Fruit fly (Drosophila melanogaster): Measurements from ENCODE around the gene Ripalpha.
A peak's percentile ranks its signal among the peaks of the same experiment; 100 is the strongest.

Ripalpha gene

dm6 chr2L:10200847-10201246, at the start of gene Ripalpha, which contains the start of gene RpL7:
TSS of gene Ripalpha (minus strand) at chr2L:10200974.
TSS of gene RpL7 (plus strand) at chr2L:10201004.
- TF ChIP-seq CG12605 (GFP tag; IDR thresholded peaks at IDR 0.05) (peak; percentile 88), EcR (GFP tag; optimal IDR thresholded peaks at IDR 0.05) (no peak), CG4496 (GFP tag; IDR thresholded peaks at IDR 0.05) (peak; percentile 97), CG32121 (GFP tag; IDR thresholded peaks at IDR 0.05) (peak; percentile 77), Pif1B (GFP tag; optimal IDR thresholded peaks at IDR 0.05) (peak; percentile 76), fd96Ca (GFP tag; IDR thresholded peaks at IDR 0.05) (no peak), CG10348 (GFP tag; IDR thresholded peaks at IDR 0.05) (no peak), Ets98B (GFP tag; IDR thresholded peaks at IDR 0.05) (peak; percentile 91), Snoo (tag; optimal IDR thresholded peaks at IDR 0.05) (peak; percentile 95), CG17806 (tag; optimal IDR thresholded peaks at IDR 0.05) (peak; percentile 57), CG15710 (tag; optimal IDR thresholded peaks at IDR 0.05) (peak; percentile 80), D1 (tag; optimal IDR thresholded peaks at IDR 0.05) (no peak), gl (tag; optimal IDR thresholded peaks at IDR 0.05) (peak; percentile 81), CG8301 (tag; optimal IDR thresholded peaks at IDR 0.05) (peak; percentile 61), Pif1A (GFP tag; optimal IDR thresholded peaks at IDR 0.05) (peak; percentile 89), CG14655 (GFP tag; optimal IDR thresholded peaks at IDR 0.05) (no peak), CG8159 (tag; optimal IDR thresholded peaks at IDR 0.05) (peak; percentile 68), rn (GFP tag; IDR thresholded peaks at IDR 0.05) (peak; percentile 85), CG34367 (tag; optimal IDR thresholded peaks at IDR 0.05) (peak; percentile 89), CG9948 (tag; optimal IDR thresholded peaks at IDR 0.05) (peak; percentile 43), CG13204 (GFP tag; optimal IDR thresholded peaks at IDR 0.05) (no peak)

DNA sequence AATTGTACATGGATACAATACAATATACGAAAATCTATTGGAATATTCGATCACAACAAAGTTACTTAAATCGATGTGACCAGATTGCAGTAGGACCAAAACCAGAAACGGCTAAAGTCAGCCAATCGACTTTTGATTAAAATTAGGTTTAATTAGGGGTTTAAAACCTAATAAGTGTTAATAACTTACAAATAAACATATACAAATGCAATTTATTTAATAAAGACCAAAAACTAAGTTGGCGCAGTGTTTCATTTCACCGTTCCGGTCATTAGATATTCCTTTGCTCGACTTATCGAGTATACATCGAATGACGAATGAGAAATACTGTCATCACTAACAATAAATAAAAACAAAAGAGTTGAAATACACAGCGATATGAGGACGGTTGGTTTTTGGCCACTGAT, 49.7 kb upstream of the Ripalpha start, which contains the start of the genes bsk and CG31717:
Gene bsk (minus strand): TSS at position 61 of the 407 bp plus-strand sequence.
Gene CG31717 (plus strand): TSS at position 297 of the 407 bp plus-strand sequence.
- no peak for TF ChIP-seq D1 (tag; optimal IDR thresholded peaks at IDR 0.05)
- TF ChIP-seq EcR (GFP tag; optimal IDR thresholded peaks at IDR 0.05), result peak; percentile 43
- no peak for TF ChIP-seq CG32121 (GFP tag; IDR thresholded peaks at IDR 0.05)

DNA sequence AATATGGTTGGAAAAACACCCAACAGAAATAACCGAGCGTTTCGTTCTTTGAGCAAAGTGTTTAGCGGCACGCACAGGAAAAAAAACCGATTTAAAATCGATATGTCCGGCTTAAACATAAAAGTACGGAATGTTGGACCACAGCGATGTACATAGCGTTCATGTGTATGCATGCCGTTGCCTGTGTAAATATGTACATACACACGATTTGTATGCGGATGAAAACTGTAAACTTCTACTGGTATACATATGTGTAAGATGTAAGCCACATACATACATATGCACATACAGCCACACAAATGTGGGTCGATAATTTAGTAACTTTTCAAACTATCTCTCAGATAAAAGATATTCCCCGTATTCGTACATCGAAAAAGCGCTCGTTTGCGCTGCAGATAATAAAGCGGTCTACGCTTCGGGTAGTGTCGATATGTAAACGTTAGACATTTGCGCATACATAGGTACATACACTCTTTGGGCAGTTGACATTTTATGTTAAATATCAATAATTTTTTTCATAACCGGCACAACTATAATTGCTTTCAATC, 49.0 kb upstream of the Ripalpha start:
- TF ChIP-seq CG10348 (GFP tag; IDR thresholded peaks at IDR 0.05), result no peak
- TF ChIP-seq CG17806 (tag; optimal IDR thresholded peaks at IDR 0.05), result no peak
- no peak for TF ChIP-seq Pif1B (GFP tag; optimal IDR thresholded peaks at IDR 0.05)
- no peak for TF ChIP-seq rn (GFP tag; IDR thresholded peaks at IDR 0.05)
- no peak for TF ChIP-seq CG32121 (GFP tag; IDR thresholded peaks at IDR 0.05)
- TF ChIP-seq CG12605 (GFP tag; IDR thresholded peaks at IDR 0.05), result no peak
- TF ChIP-seq gl (tag; optimal IDR thresholded peaks at IDR 0.05), result no peak

- no peak for TF ChIP-seq CG17806 (tag; optimal IDR thresholded peaks at IDR 0.05)
These were observed 46.0 kb upstream of the Ripalpha start, which contains the start of gene chico for dm6 chr2L:10246785-10247190. TSS of gene chico (minus strand) at chr2L:10247078.

- no peak for TF ChIP-seq CG8301 (tag; optimal IDR thresholded peaks at IDR 0.05)
- TF ChIP-seq CG9948 (tag; optimal IDR thresholded peaks at IDR 0.05), result peak; percentile 16
These were observed 38.2 kb upstream of the Ripalpha start, which contains the start of gene me31B for dm6 chr2L:10238726-10239652. TSS of gene me31B (plus strand) at chr2L:10239341.

DNA sequence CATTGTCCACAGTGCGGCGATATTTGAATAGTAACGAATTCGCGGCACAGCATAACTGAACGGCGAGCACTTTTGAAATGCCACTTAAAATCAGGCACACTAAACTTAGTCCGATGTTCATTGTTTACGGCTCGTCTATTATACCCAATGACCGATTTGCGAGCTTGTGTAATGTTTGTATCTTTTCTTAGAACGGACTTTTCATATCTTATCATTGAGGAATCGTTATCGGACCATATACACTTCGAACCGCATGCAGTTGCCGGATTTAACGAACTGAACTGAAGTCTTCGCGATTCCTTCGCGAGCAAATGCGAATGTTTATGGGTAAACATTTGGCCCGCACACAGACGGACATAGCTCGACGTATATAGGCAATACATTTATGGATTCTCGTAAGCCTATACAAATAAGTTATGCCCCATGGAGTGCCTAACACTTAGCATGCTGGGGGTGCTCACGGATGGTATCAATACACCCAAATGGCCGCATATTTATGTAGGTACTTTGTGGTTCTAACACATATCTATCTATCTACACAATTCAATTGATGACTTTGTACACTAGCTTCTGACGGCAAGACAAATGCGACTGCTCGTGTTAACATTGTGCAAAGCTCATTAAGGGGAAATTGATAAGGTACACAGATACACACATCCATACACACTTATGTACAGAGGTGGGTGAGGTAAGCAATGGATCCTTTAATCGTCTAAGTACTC, 37.1 kb upstream of the Ripalpha start, which contains the start of gene mthl15:
Gene mthl15 (minus strand): TSS at position 593 of the 722 bp plus-strand sequence.
- TF ChIP-seq fd96Ca (GFP tag; IDR thresholded peaks at IDR 0.05), result no peak
- no peak for TF ChIP-seq Pif1B (GFP tag; optimal IDR thresholded peaks at IDR 0.05)
- TF ChIP-seq Ets98B (GFP tag; IDR thresholded peaks at IDR 0.05), result no peak
- no peak for TF ChIP-seq CG8301 (tag; optimal IDR thresholded peaks at IDR 0.05)
- TF ChIP-seq CG34367 (tag; optimal IDR thresholded peaks at IDR 0.05), result no peak
- no peak for TF ChIP-seq EcR (GFP tag; optimal IDR thresholded peaks at IDR 0.05)

DNA sequence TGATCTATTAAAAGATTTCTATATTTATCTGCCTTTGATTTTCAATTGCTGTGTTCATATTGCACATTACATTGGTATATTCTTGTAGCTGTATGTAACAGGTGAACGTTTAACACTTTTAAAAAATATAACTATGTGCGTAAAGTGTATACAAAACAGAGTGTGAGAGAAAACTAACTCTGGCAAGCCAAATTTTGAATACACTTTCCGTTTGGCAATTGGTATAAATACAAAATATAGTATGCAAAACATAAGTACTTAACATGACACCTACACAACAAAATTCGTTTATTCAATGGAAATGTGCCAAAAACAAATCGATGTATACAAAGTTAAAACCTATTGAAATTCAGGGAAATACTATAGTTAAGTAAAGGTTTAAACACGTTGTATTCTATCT, 32.1 kb upstream of the Ripalpha start:
- no peak for TF ChIP-seq CG4496 (GFP tag; IDR thresholded peaks at IDR 0.05)
- no peak for TF ChIP-seq CG8301 (tag; optimal IDR thresholded peaks at IDR 0.05)
- TF ChIP-seq CG9948 (tag; optimal IDR thresholded peaks at IDR 0.05), result no peak
- TF ChIP-seq gl (tag; optimal IDR thresholded peaks at IDR 0.05), result no peak
- TF ChIP-seq CG32121 (GFP tag; IDR thresholded peaks at IDR 0.05), result no peak
- no peak for TF ChIP-seq Pif1B (GFP tag; optimal IDR thresholded peaks at IDR 0.05)

Data from whole organism, pupa.